Worm (Caenorhabditis elegans) whole organism, young adult: ENCODE results near the gene pho-13.

Experiments used
- C06A6.2 ChIP-seq: fragments of 200-800 bp; sonication (Bioruptor generic); conservative IDR thresholded peaks from 2 replicates; pipeline ENCODE4 v1.3.6; 2022; ENCODE audit warnings: missing genetic modification characterization, missing compliant biosample characterization
- F49E8.2 ChIP-seq: sonication (generic microtip); optimal IDR thresholded peaks from 3 replicates; lab custom pipeline; 2017; ENCODE audit warnings: missing genetic modification characterization, mild to moderate bottlenecking, missing compliant biosample characterization, antibody characterized with exemption, moderate library complexity; ENCODE audit not compliant: insufficient read depth
- ama-1 ChIP-seq, 3 experiments: fragments of 150-350 bp in 1 of 3; sonication (generic microtip) in 2 of 3; optimal IDR thresholded peaks; 2 replicates each; lab custom pipeline; 2014 to 2018; ENCODE audit warnings: missing biosample characterization in 2 of 3, missing genetic modification characterization in 2 of 3, missing genetic modification reagents in 2 of 3
- attf-5 ChIP-seq: fragments of 200-800 bp; sonication (Bioruptor generic); optimal IDR thresholded peaks from 2 replicates; lab custom pipeline; 2018; ENCODE audit warnings: mild to moderate bottlenecking, missing genetic modification characterization, missing compliant biosample characterization
- bed-2 ChIP-seq: fragments of 200-800 bp; sonication (Bioruptor generic); IDR thresholded peaks from 2 replicates; pipeline ENCODE4 v1.3.6; 2022; ENCODE audit warnings: missing genetic modification reagents, missing genetic modification characterization, missing compliant biosample characterization
- dox-1 ChIP-seq: fragments of 200-800 bp; sonication (Bioruptor generic); IDR thresholded peaks from 2 replicates; pipeline ENCODE4 v1.3.6; 2022; ENCODE audit warnings: missing genetic modification reagents, missing genetic modification characterization, missing compliant biosample characterization
- lin-54 ChIP-seq: fragments of 200-800 bp; sonication (Bioruptor generic); optimal IDR thresholded peaks from 2 replicates; lab custom pipeline; 2018; ENCODE audit warnings: mild to moderate bottlenecking, missing genetic modification characterization, missing compliant biosample characterization
- madf-3 ChIP-seq: fragments of 200-800 bp; sonication (Bioruptor generic); IDR thresholded peaks from 2 replicates; pipeline ENCODE4 v1.3.6; 2022; ENCODE audit warnings: missing genetic modification reagents, missing genetic modification characterization, missing compliant biosample characterization
- pha-4 ChIP-seq: fragments of 150-350 bp; sonication (generic microtip); optimal IDR thresholded peaks from 2 replicates; lab custom pipeline; 2014; ENCODE audit warnings: missing biosample characterization, missing genetic modification reagents, missing genetic modification characterization
- snpc-4 ChIP-seq, 5 experiments: fragments of 150-350 bp in 1 of 5; sonication (generic microtip) in 4 of 5; optimal IDR thresholded peaks; 2 replicates each; lab custom pipeline; 2014 to 2018; ENCODE audit warnings: missing genetic modification characterization in 5 of 5, missing biosample characterization in 3 of 5, antibody characterized with exemption in 2 of 5, mild to moderate bottlenecking in 2 of 5, missing compliant biosample characterization in 2 of 5, missing genotype in 2 of 5, moderate library complexity in 2 of 5, missing genetic modification reagents in 1 of 5
- ztf-6 ChIP-seq: fragments of 200-800 bp; sonication (Bioruptor generic); IDR thresholded peaks from 2 replicates; pipeline ENCODE4 v1.3.6; 2022; ENCODE audit warnings: missing genetic modification reagents, missing genetic modification characterization, missing compliant biosample characterization

DNA sequence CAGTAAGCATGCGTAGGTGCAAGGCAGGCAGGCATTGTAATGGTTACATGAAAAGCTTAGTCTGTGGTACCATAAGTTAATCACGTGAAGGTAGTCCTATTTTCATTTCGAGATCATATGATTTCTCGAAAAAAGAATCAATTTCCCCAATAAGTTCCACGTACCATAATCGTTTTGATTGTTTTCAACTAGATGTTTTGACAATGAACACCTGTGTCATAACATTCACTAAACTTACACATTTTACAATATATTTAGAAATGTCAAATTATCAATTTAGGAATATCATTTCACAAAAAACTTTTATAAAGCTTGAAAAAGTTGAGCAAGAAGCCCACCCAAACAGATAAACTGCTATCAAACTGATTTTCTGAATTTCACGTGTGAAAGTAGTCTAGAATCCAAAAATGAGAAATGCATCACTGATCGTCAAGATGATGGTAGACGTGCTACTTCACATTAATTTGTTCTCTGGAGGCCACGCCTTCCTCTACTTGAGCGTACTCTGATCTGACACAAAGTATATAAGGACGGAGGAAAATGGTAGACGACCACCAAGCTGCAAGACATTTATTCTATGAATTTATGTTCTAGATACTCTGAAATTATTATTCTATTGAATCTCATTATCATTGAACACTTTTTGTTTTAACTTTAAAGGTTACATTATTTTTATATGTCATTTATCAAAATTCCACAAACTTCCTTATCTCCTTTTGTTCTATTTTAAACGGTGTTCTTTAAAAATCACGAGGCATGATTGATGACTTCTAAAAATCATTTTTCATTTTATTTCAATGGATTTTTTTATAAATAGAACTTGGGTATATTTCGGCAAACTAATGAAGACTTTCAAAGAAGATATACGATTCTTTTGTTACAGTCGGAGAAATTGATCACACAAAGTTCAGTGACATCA, 12.4 kb upstream of the pho-13 start, which contains the start of gene F46C5.10:
- TF ChIP-seq ama-1 (optimal IDR thresholded peaks at IDR 0.05; lab: Kevin White, UChicago) = peak; percentile 56
- no peak for TF ChIP-seq ama-1 (GFP tag; optimal IDR thresholded peaks at IDR 0.05; lab: Kevin White, UChicago)
- TF ChIP-seq dox-1 = no peak
- TF ChIP-seq madf-3 = no peak
- TF ChIP-seq C06A6.2 = no peak
- TF ChIP-seq bed-2 (GFP tag; lab: Robert Waterston, UW) = no peak
- TF ChIP-seq snpc-4 (GFP tag; optimal IDR thresholded peaks at IDR 0.05; lab: Kevin White, UChicago) = no peak
- TF ChIP-seq snpc-4 (tag; optimal IDR thresholded peaks at IDR 0.05; lab: Kevin White, UChicago) = no peak
- no peak for TF ChIP-seq ztf-6 (GFP tag; lab: Robert Waterston, UW)
- no peak for TF ChIP-seq F49E8.2 (tag; lab: Kevin White, UChicago)
- TF ChIP-seq pha-4 = no peak
- TF ChIP-seq lin-54 (GFP tag; lab: Kevin White, UChicago) = no peak
- no peak for TF ChIP-seq attf-5 (GFP tag; lab: Kevin White, UChicago)
